Fruit fly (Drosophila melanogaster): ENCODE data around the gene sn.

DNA sequence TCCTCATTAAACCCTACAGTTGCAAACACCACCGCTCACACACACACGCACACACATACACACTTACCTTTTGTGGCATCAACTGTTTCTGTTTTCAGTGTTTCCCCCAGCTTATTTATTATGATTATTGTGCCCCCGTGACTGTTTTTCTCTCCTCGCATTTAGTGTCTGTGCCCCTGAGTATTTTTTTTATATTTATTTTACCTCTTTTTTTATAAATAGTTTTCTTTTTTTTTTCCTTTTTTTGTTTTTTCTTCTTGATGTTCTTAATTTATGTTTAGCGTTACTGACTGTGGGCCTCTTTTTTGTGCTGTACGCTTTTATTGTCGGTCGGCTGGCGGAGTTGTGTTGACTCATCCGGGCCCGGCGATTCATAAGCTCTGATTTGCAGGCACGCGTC lies 17.0 kb downstream of the sn start:
- TF ChIP-seq psq (optimal IDR thresholded peaks at IDR 0.05) (no peak), ttk (optimal IDR thresholded peaks at IDR 0.05) (no peak), insv (optimal IDR thresholded peaks at IDR 0.05) (no peak), Sin3A (optimal IDR thresholded peaks at IDR 0.05) (no peak), h (optimal IDR thresholded peaks at IDR 0.05) (no peak), Myc (optimal IDR thresholded peaks at IDR 0.05) (no peak)

Data from Kc167 (cell line).